Worm (Caenorhabditis elegans) whole organism, L1 larva: ENCODE results near the gene T28A11.2.

Experiments used
- C04F5.9 ChIP-seq: sonication (generic microtip); optimal IDR thresholded peaks from 2 replicates; lab custom pipeline; 2016; ENCODE audit warnings: missing genetic modification characterization, missing compliant biosample characterization
- C34B4.2 ChIP-seq: sonication (generic microtip); optimal IDR thresholded peaks from 2 replicates; lab custom pipeline; 2017; ENCODE audit warnings: mild to moderate bottlenecking, missing genetic modification characterization, missing compliant biosample characterization
- aha-1 ChIP-seq: fragments of 150-350 bp; optimal IDR thresholded peaks from 2 replicates; lab custom pipeline; 2014; ENCODE audit warnings: missing biosample characterization, missing genetic modification characterization
- aly-2 ChIP-seq: fragments of 150-350 bp; optimal IDR thresholded peaks from 2 replicates; lab custom pipeline; 2014; ENCODE audit warnings: missing biosample characterization, missing genetic modification characterization
- ama-1 ChIP-seq: fragments of 150-350 bp; optimal IDR thresholded peaks from 2 replicates; lab custom pipeline; 2014
- ceh-63 ChIP-seq: fragments of 200-800 bp; sonication (Bioruptor generic); optimal IDR thresholded peaks from 2 replicates; lab custom pipeline; 2018; ENCODE audit warnings: mild to moderate bottlenecking, missing genetic modification characterization, missing compliant biosample characterization
- ceh-82 ChIP-seq, 3 experiments: fragments of 150-350 bp in 1 of 3; sonication (generic microtip) in 2 of 3; optimal IDR thresholded peaks; 2 replicates each; lab custom pipeline; 2014 to 2017; ENCODE audit warnings: missing biosample characterization in 3 of 3, missing genetic modification characterization in 3 of 3
- ceh-88 ChIP-seq: fragments of 200-800 bp; sonication (Bioruptor generic); IDR thresholded peaks from 2 replicates; pipeline ENCODE4 v1.3.6; 2022; ENCODE audit warnings: missing genetic modification characterization, missing compliant biosample characterization
- efl-1 ChIP-seq, 4 experiments: fragments of 150-350 bp; optimal IDR thresholded peaks in 3 of 4; peaks in 1 of 4; 1 replicate in 1 of 4; 2 replicates in 3 of 4; lab custom pipeline; 2014; ENCODE audit warnings: missing biosample characterization in 2 of 4, missing genetic modification characterization in 2 of 4, missing genetic modification reagents in 2 of 4
- efl-3 ChIP-seq: fragments of 200-800 bp; sonication (Bioruptor generic); optimal IDR thresholded peaks from 2 replicates; lab custom pipeline; 2018; ENCODE audit warnings: mild to moderate bottlenecking, missing genetic modification characterization, missing compliant biosample characterization
- egl-13 ChIP-seq: sonication (generic microtip); optimal IDR thresholded peaks from 2 replicates; lab custom pipeline; 2016; ENCODE audit warnings: missing genotype, missing genetic modification reagents, missing genetic modification characterization, missing compliant biosample characterization
- fkh-8 ChIP-seq: sonication (generic microtip); optimal IDR thresholded peaks from 2 replicates; lab custom pipeline; 2016; ENCODE audit warnings: mild to moderate bottlenecking, missing genetic modification characterization, missing compliant biosample characterization
- grh-1 ChIP-seq: fragments of 200-800 bp; sonication (Bioruptor generic); IDR thresholded peaks from 2 replicates; pipeline ENCODE4 v1.3.6; 2022; ENCODE audit warnings: missing genetic modification reagents, missing genetic modification characterization, missing compliant biosample characterization
- hlh-17 ChIP-seq: fragments of 200-800 bp; sonication (Bioruptor generic); optimal IDR thresholded peaks from 2 replicates; lab custom pipeline; 2018; ENCODE audit warnings: missing genetic modification characterization, mild to moderate bottlenecking, missing compliant biosample characterization, moderate library complexity, borderline replicate concordance
- hlh-4 ChIP-seq: sonication (generic microtip); optimal IDR thresholded peaks from 2 replicates; lab custom pipeline; 2016; ENCODE audit warnings: mild to moderate bottlenecking, missing genetic modification characterization, missing compliant biosample characterization
- lin-14 ChIP-seq: fragments of 200-800 bp; sonication (Bioruptor generic); optimal IDR thresholded peaks from 2 replicates; lab custom pipeline; 2018; ENCODE audit warnings: mild to moderate bottlenecking, missing genetic modification characterization, moderate library complexity, missing compliant biosample characterization
- lsy-2 ChIP-seq, 2 experiments: fragments of 150-350 bp; optimal IDR thresholded peaks; 2 replicates each; lab custom pipeline; 2014; ENCODE audit warnings: missing biosample characterization in 2 of 2, missing genetic modification characterization in 2 of 2
- nhr-47 ChIP-seq: sonication (generic microtip); optimal IDR thresholded peaks from 2 replicates; lab custom pipeline; 2016; ENCODE audit warnings: mild to moderate bottlenecking, missing genetic modification characterization, moderate library complexity, missing compliant biosample characterization
- nhr-71 ChIP-seq: sonication (generic microtip); optimal IDR thresholded peaks from 2 replicates; lab custom pipeline; 2016; ENCODE audit warnings: mild to moderate bottlenecking, missing genetic modification characterization, moderate library complexity, missing compliant biosample characterization
- nhr-76 ChIP-seq: sonication (generic microtip); optimal IDR thresholded peaks from 2 replicates; lab custom pipeline; 2017; ENCODE audit warnings: missing biosample characterization, missing genetic modification characterization
- nhr-84 ChIP-seq: sonication (generic microtip); optimal IDR thresholded peaks from 2 replicates; lab custom pipeline; 2017; ENCODE audit warnings: missing biosample characterization, missing genetic modification characterization
- nhr-85 ChIP-seq: sonication (generic microtip); peaks from one replicate; lab custom pipeline; 2016; ENCODE audit warnings: missing genetic modification characterization, inconsistent platforms, missing compliant biosample characterization
- pag-3 ChIP-seq: sonication (generic microtip); optimal IDR thresholded peaks from 2 replicates; lab custom pipeline; 2017; ENCODE audit warnings: missing genetic modification characterization, mild to moderate bottlenecking, missing compliant biosample characterization, antibody characterized with exemption, borderline replicate concordance; ENCODE audit not compliant: insufficient read depth
- pqm-1 ChIP-seq: sonication (generic microtip); optimal IDR thresholded peaks from 3 replicates; lab custom pipeline; 2017; ENCODE audit warnings: missing biosample characterization, missing genetic modification characterization
- skn-1 ChIP-seq: fragments of 150-350 bp; optimal IDR thresholded peaks from 2 replicates; lab custom pipeline; 2014; ENCODE audit warnings: missing biosample characterization, missing genetic modification characterization
- snpc-4 ChIP-seq: fragments of 150-350 bp; optimal IDR thresholded peaks from 2 replicates; lab custom pipeline; 2014; ENCODE audit warnings: missing biosample characterization, missing genetic modification characterization
- sox-4 ChIP-seq: sonication (generic microtip); optimal IDR thresholded peaks from 2 replicates; lab custom pipeline; 2016; ENCODE audit warnings: missing genetic modification characterization, missing compliant biosample characterization
- sptf-1 ChIP-seq: fragments of 150-350 bp; optimal IDR thresholded peaks from 2 replicates; lab custom pipeline; 2014; ENCODE audit warnings: missing biosample characterization, missing genetic modification characterization
- swsn-7 ChIP-seq: sonication (generic microtip); optimal IDR thresholded peaks from 2 replicates; lab custom pipeline; 2016; ENCODE audit warnings: missing genetic modification characterization, missing compliant biosample characterization
- tbx-2 ChIP-seq: sonication (generic microtip); optimal IDR thresholded peaks from 2 replicates; lab custom pipeline; 2016; ENCODE audit warnings: missing genetic modification characterization, missing compliant biosample characterization
- tlp-1 ChIP-seq: fragments of 150-350 bp; optimal IDR thresholded peaks from 2 replicates; lab custom pipeline; 2014; ENCODE audit warnings: missing biosample characterization, missing genetic modification characterization
- unc-130 ChIP-seq: fragments of 150-350 bp; optimal IDR thresholded peaks from 2 replicates; lab custom pipeline; 2017; ENCODE audit warnings: missing biosample characterization, missing genetic modification characterization, inconsistent platforms
- unc-86 ChIP-seq: sonication (generic microtip); optimal IDR thresholded peaks from 2 replicates; lab custom pipeline; 2016; ENCODE audit warnings: missing genetic modification characterization, missing compliant biosample characterization
- unc-98 ChIP-seq: fragments of 200-800 bp; sonication (Bioruptor generic); IDR thresholded peaks from 2 replicates; pipeline ENCODE4 v1.3.6; 2022; ENCODE audit warnings: missing genetic modification characterization, missing compliant biosample characterization
- vab-15 ChIP-seq: sonication (generic microtip); optimal IDR thresholded peaks from 2 replicates; lab custom pipeline; 2017; ENCODE audit warnings: missing genotype, mild to moderate bottlenecking, missing genetic modification characterization, missing compliant biosample characterization
- zip-4 ChIP-seq: fragments of 200-800 bp; sonication (Bioruptor generic); optimal IDR thresholded peaks from 2 replicates; lab custom pipeline; 2018; ENCODE audit warnings: mild to moderate bottlenecking, missing genetic modification characterization, moderate library complexity, missing compliant biosample characterization

Gene T28A11.2

ce11 chrV:3244703-3245102, 35.5 kb upstream of the T28A11.2 start, which contains the start of gene srj-7:
TSS of gene srj-7 (plus strand) at chrV:3245003.
- no peak for TF ChIP-seq C04F5.9
- TF ChIP-seq efl-3 (GFP tag; lab: Kevin White, UChicago): no peak
- no peak for TF ChIP-seq unc-86 (tag; lab: Kevin White, UChicago)
- TF ChIP-seq efl-1 (optimal IDR thresholded peaks at IDR 0.05; lab: Kevin White, UChicago): no peak
- peak in 1 of 2 experiments; percentile 55 for TF ChIP-seq efl-1 (GFP tag; optimal IDR thresholded peaks at IDR 0.05 in 1 of 2; lab: Kevin White, UChicago)
- TF ChIP-seq lsy-2 (tag; optimal IDR thresholded peaks at IDR 0.05; lab: Kevin White, UChicago): no peak

- no peak for TF ChIP-seq sptf-1 (tag; lab: Kevin White, UChicago)
- TF ChIP-seq unc-98: no peak
- no peak for TF ChIP-seq nhr-71 (tag; lab: Kevin White, UChicago)
- TF ChIP-seq lsy-2 (tag; optimal IDR thresholded peaks at IDR 0.05; lab: Kevin White, UChicago): no peak
- TF ChIP-seq nhr-85 (tag; lab: Kevin White, UChicago): no peak
- TF ChIP-seq swsn-7 (tag; lab: Kevin White, UChicago): no peak
- no peak for TF ChIP-seq skn-1 (tag; lab: Kevin White, UChicago)
- no peak for TF ChIP-seq fkh-8 (tag; lab: Kevin White, UChicago)
- no peak for TF ChIP-seq sox-4 (tag; lab: Kevin White, UChicago)
- TF ChIP-seq nhr-47: no peak
- TF ChIP-seq grh-1 (GFP tag; lab: Robert Waterston, UW): no peak
- TF ChIP-seq, all 84 proteins: peak for 0
These were observed 32.7 kb upstream of the T28A11.2 start, which contains the start of gene srj-8 for ce11 chrV:3247515-3247914. TSS of gene srj-8 (plus strand) at chrV:3247815.

DNA sequence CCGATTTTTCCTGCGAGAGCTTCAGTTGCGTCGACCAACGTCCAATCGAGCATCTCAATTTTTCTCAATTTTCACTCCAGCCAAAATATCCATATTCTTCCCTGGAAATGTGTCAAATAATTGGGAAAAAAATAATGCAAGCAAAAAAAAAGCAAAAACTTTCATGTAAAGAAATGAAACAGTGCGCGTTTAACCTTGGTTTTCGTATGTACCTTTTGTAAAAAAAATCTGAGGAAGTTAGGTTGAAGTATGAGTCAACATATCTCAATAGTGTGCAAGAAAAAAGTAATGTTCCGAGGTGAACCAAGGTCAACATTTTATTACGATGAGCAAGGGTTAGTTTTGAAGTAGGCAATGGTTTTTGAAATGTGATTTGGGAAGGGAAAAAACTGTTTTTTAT, 30.0 kb upstream of the T28A11.2 start, which contains the start of gene T28A11.13:
TSS of gene T28A11.13 (minus strand) at position 101 of the 400 bp plus-strand sequence.
- TF ChIP-seq nhr-84 (tag; lab: Kevin White, UChicago): no peak
- TF ChIP-seq vab-15 (tag; lab: Kevin White, UChicago): no peak
- no peak for TF ChIP-seq zip-4 (GFP tag; lab: Kevin White, UChicago)
- no peak for TF ChIP-seq egl-13 (tag; lab: Kevin White, UChicago)
- TF ChIP-seq aly-2 (tag; lab: Kevin White, UChicago): no peak
- TF ChIP-seq ceh-82 (tag; optimal IDR thresholded peaks at IDR 0.05; lab: Kevin White, UChicago): no peak
- TF ChIP-seq ama-1 (lab: Kevin White, UChicago): no peak
- TF ChIP-seq tbx-2 (tag; lab: Kevin White, UChicago): no peak
- TF ChIP-seq hlh-4: no peak
- TF ChIP-seq pag-3: no peak

DNA sequence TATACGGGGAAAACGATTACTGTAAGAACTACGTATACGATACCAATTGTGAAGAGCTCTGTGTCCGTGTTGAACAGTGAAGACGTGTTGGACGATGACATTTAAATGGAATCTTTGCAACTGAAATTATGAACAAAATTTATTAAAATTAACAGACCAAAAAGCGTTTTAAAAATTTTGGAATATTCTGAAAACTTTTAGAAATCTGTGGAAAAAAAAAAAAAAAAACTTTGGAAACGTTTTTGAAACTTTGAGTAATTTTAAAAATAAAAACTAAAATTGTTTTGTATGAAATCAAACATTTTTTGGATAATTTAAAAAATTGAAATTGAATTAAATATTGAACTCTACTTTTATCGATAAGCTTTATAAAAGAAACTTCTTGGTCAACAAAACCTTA, 24.1 kb upstream of the T28A11.2 start, which contains the start of gene srt-63:
TSS of gene srt-63 (minus strand) at position 101 of the 400 bp plus-strand sequence.
- TF ChIP-seq C34B4.2 (tag; lab: Kevin White, UChicago) (no peak), nhr-76 (no peak), fkh-8 (tag; lab: Kevin White, UChicago) (no peak), unc-98 (no peak), pag-3 (no peak), snpc-4 (tag; lab: Kevin White, UChicago) (no peak), lin-14 (GFP tag; lab: Kevin White, UChicago) (no peak), unc-130 (tag; lab: Kevin White, UChicago) (no peak), pqm-1 (no peak), tlp-1 (tag; lab: Kevin White, UChicago) (no peak), unc-86 (tag; lab: Kevin White, UChicago) (no peak), hlh-17 (GFP tag; lab: Kevin White, UChicago) (no peak), ceh-88 (GFP tag; lab: Robert Waterston, UW) (no peak), aha-1 (tag; lab: Kevin White, UChicago) (no peak), ceh-63 (GFP tag; lab: Kevin White, UChicago) (no peak)
